Worm (Caenorhabditis elegans): ENCODE measurements around the gene pqn-96.

pqn-96 gene

DNA sequence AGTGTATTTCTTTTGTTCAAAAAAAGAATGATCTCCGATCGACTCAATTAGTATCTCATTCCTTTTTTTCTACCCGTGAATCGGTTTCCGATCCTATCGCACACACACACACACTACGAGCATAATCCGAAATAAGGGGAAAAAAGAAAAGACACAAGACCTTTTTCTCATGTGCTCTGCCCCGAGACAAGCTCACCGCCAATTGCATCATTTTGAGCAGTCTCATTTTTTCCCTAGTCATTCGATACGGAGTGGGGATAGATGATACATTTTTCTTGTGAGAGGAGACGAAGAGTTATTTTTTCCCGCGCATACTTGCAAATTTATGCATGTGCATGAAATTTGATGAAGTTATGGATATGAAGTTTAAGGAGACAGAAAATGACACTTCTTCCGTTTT lies 46.9 kb downstream of the pqn-96 start:
- no peak for TF ChIP-seq madf-10 (tag; optimal IDR thresholded peaks at IDR 0.05)
- peak; percentile 22 for TF ChIP-seq K12H6.12 (tag; optimal IDR thresholded peaks at IDR 0.05)
- 0 out of 2 replicates have a peak, but pooled peaks have one; percentile 19 for TF ChIP-seq nfyb-1 (GFP tag; IDR thresholded peaks at IDR 0.05)
- no peak for TF ChIP-seq snpc-1.1 (tag; optimal IDR thresholded peaks at IDR 0.05; ENCODE audit: insufficient read depth)
- TF ChIP-seq F37B4.10 (GFP tag; IDR thresholded peaks at IDR 0.05) = no peak

DNA sequence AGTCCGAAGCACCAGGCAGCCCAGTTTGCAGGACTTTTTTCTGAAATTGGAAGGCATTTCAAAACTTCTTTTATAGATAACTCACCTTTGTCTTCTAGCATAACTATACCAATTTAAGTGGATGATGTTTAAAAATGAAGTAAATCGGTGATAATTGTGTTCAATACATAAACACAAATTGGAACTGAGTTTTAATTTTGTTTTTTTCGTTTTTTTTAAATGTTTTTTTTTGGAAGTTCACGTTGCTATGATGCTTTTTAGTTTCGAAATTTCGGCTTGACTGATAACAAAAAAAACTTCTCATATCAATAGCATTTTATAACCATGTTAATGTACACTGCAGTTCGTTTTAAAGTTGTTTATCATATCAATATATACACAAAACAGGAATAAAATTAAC lies 49.7 kb downstream of the pqn-96 start, which contains the start of gene ZK353.4:
ZK353.4 (minus strand) TSS at position 101 of the 400 bp plus-strand sequence.
- TF ChIP-seq lin-54 (GFP tag; optimal IDR thresholded peaks at IDR 0.05) = no peak
- TF ChIP-seq hsf-1 (GFP tag; IDR thresholded peaks at IDR 0.05) = no peak
- no peak for TF ChIP-seq Y95B8A.8 (GFP tag; IDR thresholded peaks at IDR 0.05)
- no peak for TF ChIP-seq T26A5.8 (tag; optimal IDR thresholded peaks at IDR 0.05)
- TF ChIP-seq tlf-1 (GFP tag; optimal IDR thresholded peaks at IDR 0.05) = no peak
- TF ChIP-seq dpff-1 (tag; optimal IDR thresholded peaks at IDR 0.05) = no peak
- TF ChIP-seq madf-6 (GFP tag; IDR thresholded peaks at IDR 0.05) = no peak
- TF ChIP-seq mxl-1 (tag; optimal IDR thresholded peaks at IDR 0.05) = no peak
- no peak for TF ChIP-seq zfh-2 (GFP tag; conservative IDR thresholded peaks at IDR 0.05)
- no peak for TF ChIP-seq repo-1 (tag; optimal IDR thresholded peaks at IDR 0.05)
- no peak for TF ChIP-seq F57A8.1 (GFP tag; optimal IDR thresholded peaks at IDR 0.05)
- TF ChIP-seq lir-1 (GFP tag; conservative IDR thresholded peaks at IDR 0.05) = no peak
- no peak for TF ChIP-seq bed-1 (GFP tag; IDR thresholded peaks at IDR 0.05)
